Worm (Caenorhabditis elegans): ENCODE results near the gene F17E9.5.

Gene F17E9.5

DNA sequence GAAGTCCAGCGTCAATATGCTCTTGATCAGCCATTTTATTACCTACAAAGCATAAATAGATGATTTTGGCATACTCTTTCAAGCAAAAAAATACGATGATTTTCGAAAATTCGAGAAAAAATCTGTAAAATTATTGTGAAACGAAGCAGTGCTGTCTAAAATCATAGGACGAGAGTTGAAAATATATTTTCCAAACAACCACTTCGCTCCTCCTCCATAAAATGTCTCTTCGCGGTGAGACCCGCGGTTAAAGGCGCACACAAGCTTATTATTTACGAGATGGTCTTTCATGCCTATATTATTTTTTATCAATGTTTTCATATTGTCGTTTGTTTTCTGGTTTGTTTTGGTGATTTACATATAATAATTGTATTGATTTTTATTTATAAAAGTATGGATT lies 33.7 kb downstream of the F17E9.5 start, which contains the start of gene nap-1 (continued):
- TF ChIP-seq F57A8.1 (GFP tag; optimal IDR thresholded peaks at IDR 0.05), result no peak
- TF ChIP-seq lsy-27 (tag; optimal IDR thresholded peaks at IDR 0.05; ENCODE audit: borderline replicate concordance, insufficient read depth), result no peak
- no peak for TF ChIP-seq B0019.2 (GFP tag; conservative IDR thresholded peaks at IDR 0.05)
- no peak for TF ChIP-seq bed-2 (GFP tag; IDR thresholded peaks at IDR 0.05)
- no peak for TF ChIP-seq attf-3 (GFP tag; conservative IDR thresholded peaks at IDR 0.05)
- no peak for TF ChIP-seq repo-1 (tag; optimal IDR thresholded peaks at IDR 0.05)
- no peak for TF ChIP-seq ztf-22 (GFP tag; optimal IDR thresholded peaks at IDR 0.05)
- TF ChIP-seq athp-1 (tag; optimal IDR thresholded peaks at IDR 0.05), result no peak
- TF ChIP-seq rcor-1 (GFP tag; IDR thresholded peaks at IDR 0.05), result peak; percentile 51; the same call in 1 of the 2 replicates
- no peak for TF ChIP-seq ztf-18 (tag; optimal IDR thresholded peaks at IDR 0.05)
- no peak for TF ChIP-seq hrde-1 (tag; optimal IDR thresholded peaks at IDR 0.05; ENCODE audit: borderline replicate concordance)
- TF ChIP-seq dpl-1 (GFP tag; optimal IDR thresholded peaks at IDR 0.05), result peak; percentile 6
- peak; percentile 58 for TF ChIP-seq nhr-80 (tag; optimal IDR thresholded peaks at IDR 0.05)
- TF ChIP-seq lsl-1 (GFP tag; optimal IDR thresholded peaks at IDR 0.05), result peak; percentile 28
- TF ChIP-seq atf-7 (tag; optimal IDR thresholded peaks at IDR 0.05), result no peak
- TF ChIP-seq somi-1 (GFP tag; optimal IDR thresholded peaks at IDR 0.05), result no peak
- TF ChIP-seq rpc-1 (optimal IDR thresholded peaks at IDR 0.05), result no peak
- TF ChIP-seq rpc-1 (tag; optimal IDR thresholded peaks at IDR 0.05), result no peak
- no peak for TF ChIP-seq nhr-120 (GFP tag; IDR thresholded peaks at IDR 0.05)
- TF ChIP-seq ets-4 (GFP tag; optimal IDR thresholded peaks at IDR 0.05), result no peak
- TF ChIP-seq F57C9.4 (tag; optimal IDR thresholded peaks at IDR 0.05), result no peak
- TF ChIP-seq madf-10 (tag; optimal IDR thresholded peaks at IDR 0.05), result no peak
- no peak for TF ChIP-seq ceh-100 (GFP tag; IDR thresholded peaks at IDR 0.05)
- peak; percentile 26 for TF ChIP-seq lin-54 (GFP tag; optimal IDR thresholded peaks at IDR 0.05)
- peak; percentile 55 for TF ChIP-seq tbp1 (GFP tag; optimal IDR thresholded peaks at IDR 0.05)

DNA sequence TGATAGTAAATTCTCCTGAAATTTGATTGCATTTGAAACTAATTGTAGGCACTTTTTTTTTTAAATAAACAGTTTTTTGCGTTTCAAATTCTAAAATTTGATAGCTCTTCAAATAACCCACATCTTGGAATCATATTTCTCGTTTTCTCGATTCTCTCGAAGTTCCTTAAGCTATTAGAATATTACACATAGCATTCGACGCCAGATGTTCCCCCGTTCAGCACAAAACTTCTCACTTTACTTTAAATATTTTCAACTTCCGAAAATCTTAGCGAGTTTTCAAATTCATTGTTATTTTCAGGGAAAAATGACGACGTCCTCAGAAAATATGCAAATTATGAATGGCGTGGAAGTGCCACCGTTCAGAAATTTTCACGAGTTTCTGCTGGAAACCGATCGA lies 34.1 kb downstream of the F17E9.5 start, which contains the start of gene praf-3:
praf-3 (plus strand) TSS at position 301 of the 400 bp plus-strand sequence.
- no peak for TF ChIP-seq let-526 (GFP tag; IDR thresholded peaks at IDR 0.05)
- no peak for TF ChIP-seq ceh-27 (GFP tag; optimal IDR thresholded peaks at IDR 0.05)
- TF ChIP-seq nfya-2 (GFP tag; IDR thresholded peaks at IDR 0.05), result no peak
- TF ChIP-seq lin-40 (tag; optimal IDR thresholded peaks at IDR 0.05), result no peak
- no peak for TF ChIP-seq xnd-1 (tag; optimal IDR thresholded peaks at IDR 0.05)
- no peak for TF ChIP-seq nfyb-1 (GFP tag; IDR thresholded peaks at IDR 0.05)
- no peak for TF ChIP-seq tbx-9 (tag; optimal IDR thresholded peaks at IDR 0.05; ENCODE audit: borderline replicate concordance)
- TF ChIP-seq B0336.3 (GFP tag; IDR thresholded peaks at IDR 0.05), result no peak
- TF ChIP-seq nfya-1 (tag; optimal IDR thresholded peaks at IDR 0.05; ENCODE audit: borderline replicate concordance, insufficient read depth), result no peak
- TF ChIP-seq ekl-4 (GFP tag; IDR thresholded peaks at IDR 0.05), result no peak

DNA sequence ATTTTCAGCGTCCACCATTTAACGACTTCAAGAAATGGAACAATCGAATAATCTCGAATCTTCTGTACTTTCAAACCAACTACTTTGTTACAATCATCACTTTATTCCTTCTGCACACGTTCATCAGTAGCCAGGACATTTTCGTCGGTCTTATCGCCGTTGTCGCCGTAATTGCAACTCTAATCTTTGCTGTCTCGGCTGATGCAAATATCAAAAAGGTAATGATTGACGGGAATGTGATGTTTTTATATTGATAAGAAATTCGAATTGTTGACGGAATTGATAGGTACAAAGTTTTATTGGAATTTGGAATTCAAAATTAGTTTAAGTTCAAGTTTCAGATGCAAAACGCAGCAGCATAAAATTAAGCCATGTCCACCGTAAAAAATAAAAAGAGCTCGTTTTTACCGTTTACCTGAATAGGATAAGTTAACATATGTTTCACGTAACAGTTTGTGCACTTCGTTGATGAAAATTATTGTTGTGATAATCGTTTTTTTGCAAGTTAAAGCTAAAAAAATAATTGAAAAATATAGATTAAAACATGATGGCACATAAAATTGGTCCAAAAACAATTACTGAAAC lies 34.7 kb downstream of the F17E9.5 start:
- peak; percentile 24 for TF ChIP-seq tbp1 (GFP tag; optimal IDR thresholded peaks at IDR 0.05)
- TF ChIP-seq snpc-4 (GFP tag; optimal IDR thresholded peaks at IDR 0.05), result no peak
- TF ChIP-seq snpc-4 (tag; optimal IDR thresholded peaks at IDR 0.05), result no peak
- TF ChIP-seq mes-4 (tag; optimal IDR thresholded peaks at IDR 0.05), result no peak
- TF ChIP-seq egl-44 (GFP tag; IDR thresholded peaks at IDR 0.05), result no peak
- peak in 1 of 2 experiments; percentile 40 for TF ChIP-seq let-607 (tag; optimal IDR thresholded peaks at IDR 0.05)
- no peak for TF ChIP-seq tbx-9 (tag; optimal IDR thresholded peaks at IDR 0.05; ENCODE audit: borderline replicate concordance)
- TF ChIP-seq nhr-90 (tag; optimal IDR thresholded peaks at IDR 0.05), result no peak
- TF ChIP-seq hrde-1 (tag; optimal IDR thresholded peaks at IDR 0.05; ENCODE audit: borderline replicate concordance), result no peak
- peak; percentile 93 for TF ChIP-seq nhr-80 (tag; optimal IDR thresholded peaks at IDR 0.05)
- no peak for TF ChIP-seq nhr-120 (GFP tag; IDR thresholded peaks at IDR 0.05)
- peak; percentile 54 for TF ChIP-seq unc-62 (GFP tag; optimal IDR thresholded peaks at IDR 0.05)
- TF ChIP-seq F23B12.7 (tag; optimal IDR thresholded peaks at IDR 0.05; ENCODE audit: insufficient read depth), result no peak
